Fruit fly (Drosophila melanogaster) whole organism, embryonic: ENCODE data around the gene CG15439.

Experiments
- Antp ChIP-seq: fragments of 200-800 bp; sonication (Bioruptor generic); optimal IDR thresholded peaks from 3 replicates; lab custom pipeline; 2016; ENCODE audit warnings: missing biosample characterization, missing genetic modification characterization
- Asciz ChIP-seq: fragments of 200-800 bp; sonication (Bioruptor generic); optimal IDR thresholded peaks from 2 replicates; lab custom pipeline; 2017; ENCODE audit warnings: missing biosample characterization, mild to moderate bottlenecking, missing genetic modification characterization, missing genetic modification reagents
- Bgb ChIP-seq: fragments of 200-800 bp; sonication (Bioruptor generic); IDR thresholded peaks from 2 replicates; pipeline ENCODE4 v1.3.6; 2022; ENCODE audit warnings: missing biosample characterization, missing genetic modification characterization; ENCODE audit not compliant: partially characterized antibody
- CG10147 ChIP-seq: fragments of 200-800 bp; sonication (Bioruptor generic); optimal IDR thresholded peaks from 2 replicates; lab custom pipeline; 2019; ENCODE audit warnings: missing biosample characterization, mild to moderate bottlenecking, missing genetic modification characterization, moderate library complexity
- CG10267 ChIP-seq: fragments of 200-800 bp; sonication (Bioruptor generic); optimal IDR thresholded peaks from 2 replicates; lab custom pipeline; 2018; ENCODE audit warnings: missing biosample characterization, mild to moderate bottlenecking, missing genetic modification characterization, moderate library complexity
- CG10321 ChIP-seq: fragments of 200-800 bp; sonication (Bioruptor generic); IDR thresholded peaks from 2 replicates; pipeline ENCODE4 v1.3.6; 2022; ENCODE audit warnings: missing biosample characterization, missing genetic modification characterization
- CG12104 ChIP-seq: fragments of 200-800 bp; sonication (Bioruptor generic); optimal IDR thresholded peaks from 3 replicates; lab custom pipeline; 2016; ENCODE audit warnings: missing biosample characterization, missing genetic modification characterization
- CG12391 ChIP-seq: fragments of 200-800 bp; sonication (Bioruptor generic); optimal IDR thresholded peaks from 3 replicates; lab custom pipeline; 2018; ENCODE audit warnings: missing biosample characterization, mild to moderate bottlenecking, missing genetic modification characterization, moderate library complexity
- CG12659 ChIP-seq: fragments of 200-800 bp; sonication (Bioruptor generic); optimal IDR thresholded peaks from 3 replicates; lab custom pipeline; 2017; ENCODE audit warnings: mild to moderate bottlenecking, missing biosample characterization, missing genetic modification reagents, missing genetic modification characterization
- CG13287 ChIP-seq: fragments of 200-800 bp; sonication (Bioruptor generic); IDR thresholded peaks from 2 replicates; pipeline ENCODE4 v1.3.6; 2022; ENCODE audit warnings: missing biosample characterization, missing genetic modification characterization; ENCODE audit not compliant: partially characterized antibody
- CG13624 ChIP-seq: fragments of 200-800 bp; sonication (Bioruptor generic); optimal IDR thresholded peaks from 2 replicates; lab custom pipeline; 2016; ENCODE audit warnings: missing biosample characterization, missing genetic modification characterization
- CG13894 ChIP-seq: fragments of 200-800 bp; sonication (Bioruptor generic); optimal IDR thresholded peaks from 3 replicates; lab custom pipeline; 2018; ENCODE audit warnings: missing biosample characterization, mild to moderate bottlenecking, missing genetic modification characterization, moderate library complexity
- CG14050 ChIP-seq: fragments of 200-800 bp; sonication (Bioruptor generic); IDR thresholded peaks from 3 replicates; pipeline ENCODE4 v1.3.6; 2022; ENCODE audit warnings: missing biosample characterization, missing genetic modification characterization
- CG14710 ChIP-seq: fragments of 200-800 bp; sonication (Bioruptor generic); optimal IDR thresholded peaks from 3 replicates; lab custom pipeline; 2019; ENCODE audit warnings: missing biosample characterization, mild to moderate bottlenecking, missing genetic modification characterization, moderate library complexity
- CG15696 ChIP-seq: fragments of 200-800 bp; sonication (Bioruptor generic); optimal IDR thresholded peaks from 2 replicates; lab custom pipeline; 2019; ENCODE audit warnings: missing biosample characterization, mild to moderate bottlenecking, missing genetic modification characterization, moderate library complexity
- CG17186 ChIP-seq: fragments of 200-800 bp; sonication (Bioruptor generic); optimal IDR thresholded peaks from 3 replicates; lab custom pipeline; 2017; ENCODE audit warnings: missing biosample characterization, missing genetic modification reagents, missing genetic modification characterization
- CG17568 ChIP-seq: fragments of 200-800 bp; sonication (Bioruptor generic); optimal IDR thresholded peaks from 2 replicates; lab custom pipeline; 2018; ENCODE audit warnings: missing biosample characterization, mild to moderate bottlenecking, missing genetic modification characterization, moderate library complexity
- CG32772 ChIP-seq: fragments of 200-800 bp; sonication (Bioruptor generic); IDR thresholded peaks from 2 replicates; pipeline ENCODE4 v1.3.6; 2022; ENCODE audit warnings: missing biosample characterization, missing genetic modification characterization
- CG3838 ChIP-seq: fragments of 200-800 bp; sonication (Bioruptor generic); optimal IDR thresholded peaks from 3 replicates; lab custom pipeline; 2016; ENCODE audit warnings: missing biosample characterization, missing genetic modification characterization
- CG3995 ChIP-seq: fragments of 200-800 bp; sonication (Bioruptor generic); optimal IDR thresholded peaks from 3 replicates; lab custom pipeline; 2016; ENCODE audit warnings: missing biosample characterization, missing genetic modification characterization
- CG6765 ChIP-seq: fragments of 200-800 bp; sonication (Bioruptor generic); optimal IDR thresholded peaks from 3 replicates; lab custom pipeline; 2017; ENCODE audit warnings: missing biosample characterization, mild to moderate bottlenecking, missing genetic modification characterization
- CG7556 ChIP-seq: fragments of 200-800 bp; sonication (Bioruptor generic); optimal IDR thresholded peaks from 2 replicates; lab custom pipeline; 2017; ENCODE audit warnings: missing biosample characterization, mild to moderate bottlenecking, missing genetic modification characterization
- CG7963 ChIP-seq: fragments of 200-800 bp; sonication (Bioruptor generic); IDR thresholded peaks from 3 replicates; pipeline ENCODE4 v1.3.6; 2022; ENCODE audit warnings: missing biosample characterization, missing genetic modification characterization; ENCODE audit not compliant: partially characterized antibody
- CG8359 ChIP-seq: fragments of 200-800 bp; sonication (Bioruptor generic); optimal IDR thresholded peaks from 2 replicates; lab custom pipeline; 2017; ENCODE audit warnings: missing biosample characterization, mild to moderate bottlenecking, missing genetic modification characterization, borderline replicate concordance
- CG9727 ChIP-seq: fragments of 200-800 bp; sonication (Bioruptor generic); optimal IDR thresholded peaks from 3 replicates; lab custom pipeline; 2017; ENCODE audit warnings: missing biosample characterization, mild to moderate bottlenecking, missing genetic modification characterization
- D ChIP-seq, 2 experiments: fragments of 200-800 bp in 1 of 2; fragments of >200 bp in 1 of 2; sonication (Bioruptor generic) in 1 of 2; optimal IDR thresholded peaks; 2 replicates in 1 of 2; 3 replicates in 1 of 2; lab custom pipeline; 2017; ENCODE audit warnings: mild to moderate bottlenecking in 1 of 2, missing biosample characterization in 1 of 2, missing genetic modification characterization in 1 of 2, missing genetic modification reagents in 1 of 2
- D19B ChIP-seq: fragments of 200-800 bp; sonication (Bioruptor generic); optimal IDR thresholded peaks from 2 replicates; lab custom pipeline; 2017; ENCODE audit warnings: missing biosample characterization, mild to moderate bottlenecking, missing genetic modification characterization
- Dp ChIP-seq: fragments of 200-800 bp; sonication (Bioruptor generic); optimal IDR thresholded peaks from 2 replicates; lab custom pipeline; 2018; ENCODE audit warnings: missing biosample characterization, mild to moderate bottlenecking, missing genetic modification characterization, moderate library complexity
- Gsc ChIP-seq: fragments of 200-800 bp; sonication (Bioruptor generic); IDR thresholded peaks from 2 replicates; pipeline ENCODE4 v1.3.6; 2022; ENCODE audit warnings: missing biosample characterization, missing genetic modification characterization
- HmgD ChIP-seq: fragments of 200-800 bp; sonication (Bioruptor generic); optimal IDR thresholded peaks from 3 replicates; lab custom pipeline; 2016; ENCODE audit warnings: missing biosample characterization, missing genetic modification characterization
- Kr ChIP-seq: fragments of 200-800 bp; sonication (Bioruptor generic); optimal IDR thresholded peaks from 2 replicates; lab custom pipeline; 2017; ENCODE audit warnings: missing biosample characterization, mild to moderate bottlenecking, missing genetic modification characterization
- Mad ChIP-seq: fragments of 200-800 bp; sonication (Bioruptor generic); optimal IDR thresholded peaks from 2 replicates; lab custom pipeline; 2016; ENCODE audit warnings: missing biosample characterization, missing genetic modification characterization
- Med ChIP-seq: fragments of 200-800 bp; sonication (Bioruptor generic); peaks from one replicate; lab custom pipeline; 2016; ENCODE audit warnings: missing biosample characterization, missing genetic modification characterization, mild to moderate bottlenecking, inconsistent platforms, moderate library complexity
- NfI ChIP-seq: fragments of 200-800 bp; sonication (Bioruptor generic); optimal IDR thresholded peaks from 3 replicates; lab custom pipeline; 2018; ENCODE audit warnings: missing biosample characterization, mild to moderate bottlenecking, missing genetic modification characterization, moderate library complexity
- Trl ChIP-seq, 3 experiments: fragments of >200 bp in 2 of 3; fragments of 200-800 bp in 1 of 3; sonication (Bioruptor generic) in 1 of 3; optimal IDR thresholded peaks; 2 replicates in 1 of 3; 3 replicates in 2 of 3; lab custom pipeline; 2016 to 2017; ENCODE audit warnings: missing biosample characterization in 1 of 3, missing genetic modification characterization in 1 of 3
- Usf ChIP-seq: fragments of 200-800 bp; sonication (Bioruptor generic); optimal IDR thresholded peaks from 2 replicates; lab custom pipeline; 2017; ENCODE audit warnings: missing genotype, missing biosample characterization, missing genetic modification characterization
- en ChIP-seq: fragments of 200-800 bp; sonication (Bioruptor generic); optimal IDR thresholded peaks from 2 replicates; lab custom pipeline; 2016; ENCODE audit warnings: missing biosample characterization, missing genetic modification characterization
- gcm ChIP-seq: fragments of 200-800 bp; sonication (Bioruptor generic); optimal IDR thresholded peaks from 2 replicates; lab custom pipeline; 2019; ENCODE audit warnings: missing biosample characterization, mild to moderate bottlenecking, missing genetic modification characterization, moderate library complexity
- gem ChIP-seq: fragments of 200-800 bp; sonication (Bioruptor generic); optimal IDR thresholded peaks from 2 replicates; lab custom pipeline; 2019; ENCODE audit warnings: missing biosample characterization, mild to moderate bottlenecking, missing genetic modification characterization, moderate library complexity
- gsb ChIP-seq: fragments of 200-800 bp; sonication (Bioruptor generic); IDR thresholded peaks from 2 replicates; pipeline ENCODE4 v1.3.6; 2022; ENCODE audit warnings: missing biosample characterization, missing genetic modification characterization
- gsb-n ChIP-seq: fragments of 200-800 bp; sonication (Bioruptor generic); optimal IDR thresholded peaks from 3 replicates; lab custom pipeline; 2018; ENCODE audit warnings: missing biosample characterization, mild to moderate bottlenecking, missing genetic modification characterization
- lola ChIP-seq, 3 experiments: fragments of >200 bp in 2 of 3; fragments of 200-800 bp in 1 of 3; sonication (Bioruptor generic) in 1 of 3; optimal IDR thresholded peaks; 2 replicates each; lab custom pipeline; 2017 to 2019; ENCODE audit warnings: missing biosample characterization in 3 of 3, missing genetic modification characterization in 3 of 3, mild to moderate bottlenecking in 1 of 3, moderate library complexity in 1 of 3
- lov ChIP-seq, 2 experiments: fragments of 200-800 bp in 1 of 2; fragments of >200 bp in 1 of 2; sonication (Bioruptor generic) in 1 of 2; IDR thresholded peaks in 1 of 2; optimal IDR thresholded peaks in 1 of 2; 2 replicates in 1 of 2; 3 replicates in 1 of 2; pipeline versions ENCODE4 v1.3.6 to Lab custom; 2017 to 2022; ENCODE audit warnings: missing biosample characterization in 1 of 2, missing genetic modification characterization in 1 of 2
- pan ChIP-seq, 4 experiments: fragments of >200 bp in 3 of 4; fragments of 200-800 bp in 1 of 4; sonication (Bioruptor generic) in 1 of 4; optimal IDR thresholded peaks in 3 of 4; IDR thresholded peaks in 1 of 4; 2 replicates each; pipeline versions ENCODE4 v1.3.6 to Lab custom; 2017 to 2022; ENCODE audit warnings: missing biosample characterization in 2 of 4, missing genetic modification characterization in 2 of 4, mixed read lengths in 1 of 4
- pita ChIP-seq: fragments of 200-800 bp; sonication (Bioruptor generic); optimal IDR thresholded peaks from 2 replicates; lab custom pipeline; 2017; ENCODE audit warnings: missing biosample characterization, mild to moderate bottlenecking, missing genetic modification characterization
- sens-2 ChIP-seq: fragments of 200-800 bp; sonication (Bioruptor generic); IDR thresholded peaks from 2 replicates; pipeline ENCODE4 v1.3.6; 2022; ENCODE audit warnings: missing biosample characterization, missing genetic modification characterization
- tx ChIP-seq: fragments of 200-800 bp; sonication (Bioruptor generic); optimal IDR thresholded peaks from 2 replicates; lab custom pipeline; 2016; ENCODE audit warnings: missing biosample characterization, missing genetic modification characterization

Gene CG15439

DNA sequence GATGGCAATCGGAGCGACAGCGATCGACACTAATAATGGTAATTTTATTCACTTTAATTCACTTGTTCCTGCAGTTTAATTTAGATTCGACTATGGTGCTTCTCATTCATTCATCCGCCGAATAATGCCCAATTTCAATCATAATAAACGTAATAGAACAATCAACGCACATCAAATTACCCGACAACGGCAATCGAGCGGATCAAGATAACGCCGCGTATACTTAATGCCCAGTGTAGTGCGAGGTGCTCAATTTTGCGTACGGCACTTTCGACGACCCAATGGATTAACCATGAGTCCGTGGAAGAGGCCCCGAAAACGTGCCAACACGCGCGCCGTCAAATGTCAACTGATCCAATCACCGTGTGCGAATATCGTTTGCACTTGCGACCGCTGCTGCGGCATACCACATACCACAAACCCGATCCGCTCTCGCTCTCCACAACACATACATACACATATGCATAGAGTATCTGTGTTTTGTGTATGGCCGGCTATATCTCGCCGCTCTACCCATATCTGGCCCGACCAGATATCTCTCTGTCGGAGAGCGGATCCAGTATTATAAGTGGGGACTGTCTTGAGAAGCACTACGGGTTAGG lies 23.9 kb upstream of the CG15439 start, which contains the start of gene ine (continued):
- TF ChIP-seq CG8359 (GFP tag; lab: Kevin White, UChicago) = no peak
- peak; percentile 32 to 50 for TF ChIP-seq Trl (optimal IDR thresholded peaks at IDR 0.05; lab: Kevin White, UChicago)
- TF ChIP-seq Trl (GFP tag; optimal IDR thresholded peaks at IDR 0.05; lab: Kevin White, UChicago) = no peak
- no peak for TF ChIP-seq CG13624 (GFP tag; lab: Kevin White, UChicago)
- TF ChIP-seq D (optimal IDR thresholded peaks at IDR 0.05; lab: Kevin White, UChicago) = no peak
- TF ChIP-seq D (GFP tag; optimal IDR thresholded peaks at IDR 0.05; lab: Kevin White, UChicago) = no peak
- TF ChIP-seq D19B (GFP tag; lab: Kevin White, UChicago) = peak; percentile 28
- TF ChIP-seq gcm (GFP tag; lab: Kevin White, UChicago) = no peak
- TF ChIP-seq CG17568 (GFP tag; lab: Kevin White, UChicago) = no peak
- TF ChIP-seq CG17186 (GFP tag; lab: Kevin White, UChicago) = no peak
- no peak for TF ChIP-seq lov (optimal IDR thresholded peaks at IDR 0.05; lab: Kevin White, UChicago)
- no peak for TF ChIP-seq lov (GFP tag; IDR thresholded peaks at IDR 0.05; lab: Robert Waterston, UW)
- TF ChIP-seq CG7556 (GFP tag; lab: Kevin White, UChicago) = no peak
- 0 out of 2 replicates have a peak, but pooled peaks have one; percentile 28 for TF ChIP-seq Bgb (GFP tag; lab: Robert Waterston, UW)
- no peak for TF ChIP-seq Dp (GFP tag; lab: Kevin White, UChicago)
- no peak for TF ChIP-seq Usf
- no peak for TF ChIP-seq Gsc (GFP tag; lab: Robert Waterston, UW)
- no peak for TF ChIP-seq CG9727 (GFP tag; lab: Kevin White, UChicago)
- TF ChIP-seq CG13287 (GFP tag; lab: Robert Waterston, UW) = peak; percentile 34; the same call in 1 of the 2 replicates
- TF ChIP-seq sens-2 = no peak
- no peak for TF ChIP-seq Kr
- TF ChIP-seq CG3838 (GFP tag; lab: Kevin White, UChicago) = no peak
- TF ChIP-seq CG10267 (tag; lab: Kevin White, UChicago) = no peak
- no peak for TF ChIP-seq pan (optimal IDR thresholded peaks at IDR 0.05; lab: Kevin White, UChicago)
- TF ChIP-seq pan (GFP tag; optimal IDR thresholded peaks at IDR 0.05 in 1 of 2, IDR thresholded peaks at IDR 0.05 in 1 of 2) = no peak
- no peak for TF ChIP-seq CG32772 (GFP tag; lab: Robert Waterston, UW)
- TF ChIP-seq Mad (GFP tag; lab: Kevin White, UChicago) = no peak
- TF ChIP-seq NfI (GFP tag; lab: Kevin White, UChicago) = no peak
- TF ChIP-seq Asciz = no peak
- no peak for TF ChIP-seq CG12659 (GFP tag; lab: Kevin White, UChicago)
- no peak for TF ChIP-seq CG10147 (GFP tag; lab: Kevin White, UChicago)
- no peak for TF ChIP-seq lola (GFP tag; optimal IDR thresholded peaks at IDR 0.05; lab: Kevin White, UChicago)
- no peak for TF ChIP-seq en
- TF ChIP-seq CG12391 (tag; lab: Kevin White, UChicago) = no peak
- TF ChIP-seq Med = peak; percentile 74
- TF ChIP-seq CG13894 (tag; lab: Kevin White, UChicago) = peak; percentile 98
- no peak for TF ChIP-seq tx (GFP tag; lab: Kevin White, UChicago)
- TF ChIP-seq CG15696 (tag; lab: Kevin White, UChicago) = no peak
- no peak for TF ChIP-seq CG14050 (GFP tag; lab: Robert Waterston, UW)
- TF ChIP-seq gsb (GFP tag; lab: Robert Waterston, UW) = no peak
- no peak for TF ChIP-seq CG6765 (GFP tag; lab: Kevin White, UChicago)
- TF ChIP-seq gsb-n = no peak
- no peak for TF ChIP-seq CG14710 (tag; lab: Kevin White, UChicago)
- no peak for TF ChIP-seq CG10321 (GFP tag; lab: Robert Waterston, UW)
- no peak for TF ChIP-seq HmgD (GFP tag; lab: Kevin White, UChicago)
- no peak for TF ChIP-seq CG3995 (GFP tag; lab: Kevin White, UChicago)
- TF ChIP-seq Antp (GFP tag; lab: Kevin White, UChicago) = no peak
- no peak for TF ChIP-seq CG12104
- TF ChIP-seq pita (GFP tag; lab: Kevin White, UChicago) = no peak
- no peak for TF ChIP-seq CG7963 (GFP tag; lab: Robert Waterston, UW)
- no peak for TF ChIP-seq gem (tag; lab: Kevin White, UChicago)
